Worm (Caenorhabditis elegans) whole organism, mixed stage, embryonic: Measurements from ENCODE around the gene arrd-17.

Experiments
- ces-1 ChIP-seq: fragments of 150-350 bp; optimal IDR thresholded peaks from 2 replicates; lab custom pipeline; 2014; ENCODE audit warnings: missing biosample characterization, missing genetic modification reagents, missing genetic modification characterization
- cnd-1 ChIP-seq: fragments of 200-800 bp; sonication (Bioruptor generic); optimal IDR thresholded peaks from 2 replicates; lab custom pipeline; 2018; ENCODE audit warnings: mild to moderate bottlenecking, missing genetic modification characterization, missing compliant biosample characterization
- lin-32 ChIP-seq: fragments of 200-800 bp; sonication (Bioruptor generic); optimal IDR thresholded peaks from 2 replicates; lab custom pipeline; 2018; ENCODE audit warnings: mild to moderate bottlenecking, missing genetic modification characterization, missing compliant biosample characterization
- mab-5 ChIP-seq: fragments of 150-350 bp; optimal IDR thresholded peaks from 2 replicates; lab custom pipeline; 2014; ENCODE audit warnings: missing biosample characterization, missing genetic modification characterization
- nhr-237 ChIP-seq: fragments of 150-350 bp; optimal IDR thresholded peaks from 2 replicates; lab custom pipeline; 2014; ENCODE audit warnings: missing biosample characterization, missing genetic modification characterization
- nhr-28 ChIP-seq: fragments of 150-350 bp; optimal IDR thresholded peaks from 2 replicates; lab custom pipeline; 2014; ENCODE audit warnings: missing biosample characterization, missing genetic modification characterization
- nhr-76 ChIP-seq: sonication (generic microtip); optimal IDR thresholded peaks from 2 replicates; lab custom pipeline; 2017; ENCODE audit warnings: missing biosample characterization, missing genetic modification characterization
- snpc-4 ChIP-seq: fragments of 150-350 bp; optimal IDR thresholded peaks from 2 replicates; lab custom pipeline; 2014; ENCODE audit warnings: missing biosample characterization, missing genetic modification characterization
- unc-62 ChIP-seq: fragments of 150-350 bp; optimal IDR thresholded peaks from 2 replicates; lab custom pipeline; 2014; ENCODE audit warnings: missing biosample characterization, missing genetic modification reagents, missing genetic modification characterization
- ztf-11 ChIP-seq: fragments of 150-350 bp; optimal IDR thresholded peaks from 2 replicates; lab custom pipeline; 2014; ENCODE audit warnings: missing biosample characterization, missing genetic modification characterization

ce11 chrIII:13607833-13608232, 22.8 kb downstream of the arrd-17 start, which contains the start of gene shpk-1:
- TF ChIP-seq ces-1 (GFP tag; lab: Kevin White, UChicago) (no peak), cnd-1 (tag; lab: Kevin White, UChicago) (no peak), unc-62 (GFP tag; lab: Kevin White, UChicago) (no peak), snpc-4 (tag; lab: Kevin White, UChicago) (no peak), ztf-11 (tag; lab: Kevin White, UChicago) (no peak), lin-32 (no peak), mab-5 (tag; lab: Kevin White, UChicago) (no peak), nhr-237 (no peak), nhr-76 (tag; lab: Kevin White, UChicago) (no peak), nhr-28 (tag; lab: Kevin White, UChicago) (no peak)
